Fruit fly (Drosophila melanogaster) whole organism, prepupa: ENCODE data around the gene CG43880.
A peak's percentile ranks its signal among the peaks of the same experiment; 100 is the strongest.

Experiments used
- CG10631 ChIP-seq: fragments of 200-800 bp; sonication (Bioruptor generic); optimal IDR thresholded peaks from 2 replicates; lab custom pipeline; 2016; ENCODE audit warnings: missing biosample characterization, missing genetic modification characterization
- CG10669 ChIP-seq: fragments of 200-800 bp; sonication (Bioruptor generic); optimal IDR thresholded peaks from 3 replicates; lab custom pipeline; 2018; ENCODE audit warnings: missing biosample characterization, mild to moderate bottlenecking, missing genetic modification characterization, moderate library complexity
- CG11294 ChIP-seq: fragments of 200-800 bp; sonication (Bioruptor generic); IDR thresholded peaks from 2 replicates; pipeline ENCODE4 v1.3.6; 2022; ENCODE audit warnings: missing biosample characterization, missing genetic modification characterization
- CG11762 ChIP-seq: fragments of 200-800 bp; sonication (Bioruptor generic); optimal IDR thresholded peaks from 3 replicates; lab custom pipeline; 2016; ENCODE audit warnings: missing biosample characterization, missing genetic modification characterization; ENCODE audit not compliant: insufficient read depth
- CG11902 ChIP-seq: fragments of 200-800 bp; sonication (Bioruptor generic); optimal IDR thresholded peaks from 3 replicates; lab custom pipeline; 2016; ENCODE audit warnings: missing biosample characterization, missing genetic modification characterization
- CG15336 ChIP-seq: fragments of 200-800 bp; sonication (Bioruptor generic); IDR thresholded peaks from 2 replicates; pipeline ENCODE4 v1.3.6; 2022; ENCODE audit warnings: missing biosample characterization, missing genetic modification characterization
- CG1621 ChIP-seq: fragments of 200-800 bp; sonication (Bioruptor generic); optimal IDR thresholded peaks from 3 replicates; lab custom pipeline; 2018; ENCODE audit warnings: missing biosample characterization, mild to moderate bottlenecking, missing genetic modification characterization
- CG3032 ChIP-seq: fragments of 200-800 bp; optimal IDR thresholded peaks from 2 replicates; lab custom pipeline; 2019; ENCODE audit warnings: missing biosample characterization, mild to moderate bottlenecking, missing genetic modification characterization, moderate library complexity
- CG31627 ChIP-seq: fragments of 200-800 bp; sonication (Bioruptor generic); optimal IDR thresholded peaks from 3 replicates; lab custom pipeline; 2016; ENCODE audit warnings: missing biosample characterization, missing genetic modification characterization
- CG4318 ChIP-seq: fragments of 200-800 bp; sonication (Bioruptor generic); optimal IDR thresholded peaks from 3 replicates; lab custom pipeline; 2017; ENCODE audit warnings: missing biosample characterization, mild to moderate bottlenecking, missing genetic modification characterization
- CG6163 ChIP-seq: fragments of 200-800 bp; sonication (Bioruptor generic); IDR thresholded peaks from 3 replicates; pipeline ENCODE4 v1.3.6; 2022; ENCODE audit warnings: missing biosample characterization, missing genetic modification characterization
- CG6276 ChIP-seq: fragments of 200-800 bp; sonication (Bioruptor generic); optimal IDR thresholded peaks from 2 replicates; lab custom pipeline; 2017; ENCODE audit warnings: missing biosample characterization, mild to moderate bottlenecking, missing genetic modification characterization
- CG6808 ChIP-seq: fragments of 200-800 bp; sonication (Bioruptor generic); optimal IDR thresholded peaks from 3 replicates; lab custom pipeline; 2017; ENCODE audit warnings: missing biosample characterization, missing genetic modification characterization, mild to moderate bottlenecking, moderate library complexity, missing genetic modification reagents
- CG6854 ChIP-seq: fragments of 200-800 bp; sonication (Bioruptor generic); optimal IDR thresholded peaks from 2 replicates; lab custom pipeline; 2017; ENCODE audit warnings: missing biosample characterization, mild to moderate bottlenecking, missing genetic modification characterization
- CG7368 ChIP-seq: fragments of 200-800 bp; sonication (Bioruptor generic); optimal IDR thresholded peaks from 3 replicates; lab custom pipeline; 2016; ENCODE audit warnings: missing biosample characterization, missing genetic modification characterization
- CG8119 ChIP-seq: fragments of 200-800 bp; sonication (Bioruptor generic); IDR thresholded peaks from 3 replicates; pipeline ENCODE4 v1.3.6; 2022; ENCODE audit warnings: missing biosample characterization, missing genetic modification characterization
- CG8319 ChIP-seq: fragments of 200-800 bp; sonication (Bioruptor generic); optimal IDR thresholded peaks from 3 replicates; lab custom pipeline; 2016; ENCODE audit warnings: missing biosample characterization, missing genetic modification characterization
- CG8632 ChIP-seq: fragments of 200-800 bp; sonication (Bioruptor generic); optimal IDR thresholded peaks from 3 replicates; lab custom pipeline; 2016; ENCODE audit warnings: missing biosample characterization, missing genetic modification characterization
- Eip78C ChIP-seq: fragments of 200-800 bp; sonication (Bioruptor generic); peaks from one replicate; lab custom pipeline; 2016; ENCODE audit warnings: missing biosample characterization, missing genetic modification characterization
- Eip93F ChIP-seq: fragments of 200-800 bp; sonication (Bioruptor generic); optimal IDR thresholded peaks from 2 replicates; lab custom pipeline; 2016; ENCODE audit warnings: missing biosample characterization, mild to moderate bottlenecking, missing genetic modification characterization
- Ets21C ChIP-seq: fragments of 200-800 bp; sonication (Bioruptor generic); optimal IDR thresholded peaks from 3 replicates; lab custom pipeline; 2016; ENCODE audit warnings: missing biosample characterization, missing genetic modification characterization
- Ets96B ChIP-seq: fragments of 200-800 bp; optimal IDR thresholded peaks from 2 replicates; lab custom pipeline; 2019; ENCODE audit warnings: missing biosample characterization, mild to moderate bottlenecking, missing genetic modification characterization, moderate library complexity
- Gug ChIP-seq: fragments of 200-800 bp; sonication (Bioruptor generic); IDR thresholded peaks from 2 replicates; pipeline ENCODE4 v1.3.6; 2022; ENCODE audit warnings: missing biosample characterization, missing genetic modification characterization
- Hr39 ChIP-seq: fragments of 200-800 bp; sonication (Bioruptor generic); optimal IDR thresholded peaks from 2 replicates; lab custom pipeline; 2016; ENCODE audit warnings: missing biosample characterization, missing genetic modification characterization
- Lpt ChIP-seq: fragments of 200-800 bp; sonication (Bioruptor generic); optimal IDR thresholded peaks from 3 replicates; lab custom pipeline; 2016; ENCODE audit warnings: missing biosample characterization, missing genetic modification characterization
- OdsH ChIP-seq: fragments of 200-800 bp; sonication (Bioruptor generic); optimal IDR thresholded peaks from 3 replicates; lab custom pipeline; 2016; ENCODE audit warnings: missing biosample characterization, missing genetic modification characterization
- Smox ChIP-seq: fragments of 200-800 bp; sonication (Bioruptor generic); optimal IDR thresholded peaks from 3 replicates; lab custom pipeline; 2016; ENCODE audit warnings: missing biosample characterization, missing genetic modification characterization
- Sox102F ChIP-seq: fragments of 200-800 bp; sonication (Bioruptor generic); optimal IDR thresholded peaks from 2 replicates; lab custom pipeline; 2016; ENCODE audit warnings: missing biosample characterization, mild to moderate bottlenecking, missing genetic modification characterization
- Sox14 ChIP-seq: fragments of 200-800 bp; sonication (Bioruptor generic); optimal IDR thresholded peaks from 3 replicates; lab custom pipeline; 2016; ENCODE audit warnings: missing biosample characterization, missing genetic modification characterization
- Sox15 ChIP-seq: fragments of 200-800 bp; sonication (Bioruptor generic); optimal IDR thresholded peaks from 3 replicates; lab custom pipeline; 2016; ENCODE audit warnings: missing biosample characterization, missing genetic modification characterization
- achi ChIP-seq: fragments of 200-800 bp; sonication (Bioruptor generic); optimal IDR thresholded peaks from 3 replicates; lab custom pipeline; 2016; ENCODE audit warnings: missing biosample characterization, missing genetic modification characterization
- acj6 ChIP-seq: fragments of 200-800 bp; sonication (Bioruptor generic); optimal IDR thresholded peaks from 3 replicates; lab custom pipeline; 2016; ENCODE audit warnings: missing biosample characterization, missing genetic modification characterization
- cyc ChIP-seq: fragments of 200-800 bp; sonication (Bioruptor generic); optimal IDR thresholded peaks from 3 replicates; lab custom pipeline; 2016; ENCODE audit warnings: missing biosample characterization, missing genetic modification characterization
- dac ChIP-seq: fragments of 200-800 bp; sonication (Bioruptor generic); optimal IDR thresholded peaks from 2 replicates; lab custom pipeline; 2017; ENCODE audit warnings: missing biosample characterization, mild to moderate bottlenecking, missing genetic modification characterization
- dsx ChIP-seq: fragments of 200-800 bp; optimal IDR thresholded peaks from 3 replicates; lab custom pipeline; 2019; ENCODE audit warnings: missing biosample characterization, mild to moderate bottlenecking, missing genetic modification characterization, moderate library complexity; ENCODE audit not compliant: poor library complexity, severe bottlenecking
- esn ChIP-seq: fragments of 200-800 bp; sonication (Bioruptor generic); optimal IDR thresholded peaks from 2 replicates; lab custom pipeline; 2016; ENCODE audit warnings: missing biosample characterization, mild to moderate bottlenecking, missing genetic modification characterization, moderate library complexity
- fd59A ChIP-seq: fragments of 200-800 bp; sonication (Bioruptor generic); optimal IDR thresholded peaks from 2 replicates; lab custom pipeline; 2017; ENCODE audit warnings: missing biosample characterization, mild to moderate bottlenecking, missing genetic modification characterization, missing genetic modification reagents
- fd85E ChIP-seq: fragments of 200-800 bp; sonication (Bioruptor generic); optimal IDR thresholded peaks from 3 replicates; lab custom pipeline; 2016; ENCODE audit warnings: missing biosample characterization, missing genetic modification characterization
- fkh ChIP-seq: fragments of 200-800 bp; sonication (Bioruptor generic); optimal IDR thresholded peaks from 3 replicates; lab custom pipeline; 2017; ENCODE audit warnings: missing biosample characterization, mild to moderate bottlenecking, missing genetic modification characterization, moderate library complexity
- lz ChIP-seq: fragments of 200-800 bp; sonication (Bioruptor generic); optimal IDR thresholded peaks from 3 replicates; lab custom pipeline; 2016; ENCODE audit warnings: missing biosample characterization, missing genetic modification characterization
- net ChIP-seq: fragments of 200-800 bp; sonication (Bioruptor generic); optimal IDR thresholded peaks from 3 replicates; lab custom pipeline; 2016; ENCODE audit warnings: missing biosample characterization, missing genetic modification characterization
- pdm3 ChIP-seq: fragments of 200-800 bp; sonication (Bioruptor generic); optimal IDR thresholded peaks from 3 replicates; lab custom pipeline; 2016; ENCODE audit warnings: missing biosample characterization, missing genetic modification characterization
- salr ChIP-seq, 2 experiments: fragments of 200-800 bp; sonication (Bioruptor generic); optimal IDR thresholded peaks; 3 replicates each; lab custom pipeline; 2016 to 2018; ENCODE audit warnings: missing biosample characterization in 2 of 2, missing genetic modification characterization in 2 of 2, mild to moderate bottlenecking in 1 of 2
- spab ChIP-seq: fragments of 200-800 bp; sonication (Bioruptor generic); optimal IDR thresholded peaks from 2 replicates; lab custom pipeline; 2017; ENCODE audit warnings: missing biosample characterization, mild to moderate bottlenecking, missing genetic modification characterization, missing genetic modification reagents
- svp ChIP-seq: fragments of 200-800 bp; sonication (Bioruptor generic); peaks from one replicate; lab custom pipeline; 2016; ENCODE audit warnings: missing biosample characterization, missing genetic modification characterization
- topi ChIP-seq: fragments of 200-800 bp; sonication (Bioruptor generic); optimal IDR thresholded peaks from 3 replicates; lab custom pipeline; 2016; ENCODE audit warnings: missing biosample characterization, missing genetic modification characterization
- vri ChIP-seq: fragments of 200-800 bp; sonication (Bioruptor generic); optimal IDR thresholded peaks from 3 replicates; lab custom pipeline; 2016; ENCODE audit warnings: missing biosample characterization, mild to moderate bottlenecking, missing genetic modification characterization

The CG43880 gene

DNA sequence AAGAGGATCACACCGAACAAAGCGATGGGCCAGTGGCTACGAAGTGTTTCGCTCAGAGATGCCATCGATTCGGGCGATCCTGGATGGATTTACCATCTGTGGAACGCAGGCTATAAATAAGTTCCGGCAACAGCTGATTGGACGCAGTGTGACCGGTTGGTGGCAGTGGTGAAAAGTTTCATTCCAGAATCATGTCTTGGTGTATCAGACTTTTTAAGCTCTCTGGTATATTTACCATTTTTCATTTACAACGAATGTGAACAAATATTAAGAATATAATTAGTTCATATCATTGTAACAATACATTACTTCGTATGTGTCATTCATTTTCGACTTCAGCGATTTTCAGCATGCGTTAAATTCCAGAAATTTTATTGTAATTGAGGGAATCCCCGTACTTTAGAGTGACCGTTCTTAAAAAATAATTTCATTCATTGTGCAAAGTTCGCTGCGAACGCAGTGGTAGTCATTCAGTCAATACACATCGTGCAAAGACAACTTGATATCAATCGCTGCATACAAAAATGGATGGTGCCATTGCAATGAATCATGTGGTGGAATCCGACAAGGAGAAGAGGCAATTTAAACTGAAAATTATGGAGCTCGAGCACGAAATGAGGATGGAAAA, 31.0 kb downstream of the CG43880 start, which contains the start of gene Tmem43:
Gene Tmem43, minus strand, starts transcription at position 152 of the 628 bp plus-strand sequence.
- no peak for TF ChIP-seq CG6163
- peak; percentile 68 for TF ChIP-seq Eip78C (GFP tag; lab: Kevin White, UChicago)
- TF ChIP-seq, all 60 proteins: peak for 1

DNA sequence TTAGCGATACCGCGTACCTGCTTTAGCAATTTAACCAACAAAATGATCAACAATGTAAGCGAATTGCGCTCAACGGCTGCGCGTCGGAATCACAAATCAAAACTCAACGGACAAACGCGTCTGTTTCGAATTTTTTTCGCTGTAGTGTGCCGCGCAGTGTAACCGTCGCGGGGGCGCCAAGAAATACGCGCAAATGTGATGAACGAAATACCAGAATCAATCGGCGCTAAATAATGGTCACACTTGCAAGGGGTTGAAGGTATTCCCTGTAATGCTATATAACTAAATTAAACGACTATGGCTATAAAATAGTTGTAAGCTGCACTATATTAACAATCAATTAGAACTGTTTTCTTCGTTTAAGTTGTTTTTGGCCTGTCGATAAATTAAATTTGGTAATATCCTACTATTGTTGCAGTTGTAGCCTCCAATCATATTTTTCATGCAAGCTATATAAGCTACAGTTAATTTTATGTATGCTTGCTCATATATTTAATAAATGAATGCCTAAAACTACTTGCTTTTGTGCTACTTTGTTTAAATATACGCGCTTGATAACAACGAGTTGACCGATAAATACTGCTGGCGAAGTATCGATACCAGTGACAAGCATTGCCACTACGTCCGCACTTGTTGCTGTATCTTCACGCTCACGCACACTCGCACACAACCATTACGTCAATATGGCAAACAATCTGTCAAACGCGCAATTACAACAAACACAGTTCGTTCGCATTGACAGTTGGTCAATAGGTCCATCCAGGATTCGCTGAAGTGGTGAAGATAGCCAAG, 34.2 kb downstream of the CG43880 start, which contains the start of the genes pbl and CG8281:
Gene pbl, minus strand, starts transcription at position 190 of the 792 bp plus-strand sequence.
Gene CG8281, plus strand, starts transcription at position 699 of the 792 bp plus-strand sequence.
- no peak for TF ChIP-seq Ets96B (tag; lab: Kevin White, UChicago)
- no peak for TF ChIP-seq CG6276
- TF ChIP-seq Lpt (GFP tag; lab: Kevin White, UChicago) = no peak
- TF ChIP-seq CG8632 (GFP tag; lab: Kevin White, UChicago) = no peak
- TF ChIP-seq salr (GFP tag; optimal IDR thresholded peaks at IDR 0.05; lab: Kevin White, UChicago) = no peak
- TF ChIP-seq dsx (GFP tag; lab: Kevin White, UChicago) = peak; percentile 87
- no peak for TF ChIP-seq acj6
- no peak for TF ChIP-seq esn (GFP tag; lab: Kevin White, UChicago)
- no peak for TF ChIP-seq fd85E (GFP tag; lab: Kevin White, UChicago)
- peak; percentile 2 for TF ChIP-seq fd59A
- TF ChIP-seq CG31627 (GFP tag; lab: Kevin White, UChicago) = peak; percentile 36
- peak; percentile 38 for TF ChIP-seq Sox14
- peak; percentile 31 for TF ChIP-seq cyc (GFP tag; lab: Kevin White, UChicago)
- TF ChIP-seq Gug = 0 out of 2 replicates have a peak, but pooled peaks have one; percentile 25
- TF ChIP-seq topi = peak; percentile 33
- peak; percentile 67 for TF ChIP-seq achi (GFP tag; lab: Kevin White, UChicago)
- peak; percentile 40 for TF ChIP-seq CG3032 (tag; lab: Kevin White, UChicago)
- no peak for TF ChIP-seq CG10631 (GFP tag; lab: Kevin White, UChicago)
- TF ChIP-seq dac = no peak
- no peak for TF ChIP-seq CG8319
- no peak for TF ChIP-seq net
- 0 out of 2 replicates have a peak, but pooled peaks have one; percentile 19 for TF ChIP-seq CG11294 (GFP tag; lab: Robert Waterston, UW)
- TF ChIP-seq CG4318 (GFP tag; lab: Kevin White, UChicago) = no peak
- TF ChIP-seq CG6163 = peak; percentile 65; the same call in 2 of the 3 replicates
- TF ChIP-seq OdsH (GFP tag; lab: Kevin White, UChicago) = peak; percentile 41
- no peak for TF ChIP-seq CG10669
- TF ChIP-seq Hr39 (GFP tag; lab: Kevin White, UChicago) = peak; percentile 62
- TF ChIP-seq CG15336 (GFP tag; lab: Robert Waterston, UW) = peak; percentile 54; the same call in 1 of the 2 replicates
- no peak for TF ChIP-seq Eip93F
- TF ChIP-seq Sox15 (GFP tag; lab: Kevin White, UChicago) = peak; percentile 27
- TF ChIP-seq spab (GFP tag; lab: Kevin White, UChicago) = no peak
- TF ChIP-seq svp = peak; percentile 81
- peak; percentile 66 for TF ChIP-seq CG8119 (GFP tag; lab: Robert Waterston, UW)
- TF ChIP-seq Smox (GFP tag; lab: Kevin White, UChicago) = peak; percentile 38
- TF ChIP-seq CG6808 (GFP tag; lab: Kevin White, UChicago) = no peak
- TF ChIP-seq lz (GFP tag; lab: Kevin White, UChicago) = peak; percentile 42
- no peak for TF ChIP-seq CG6854 (GFP tag; lab: Kevin White, UChicago)
- peak; percentile 41 for TF ChIP-seq pdm3 (GFP tag; lab: Kevin White, UChicago)
- no peak for TF ChIP-seq CG11762 (GFP tag; lab: Kevin White, UChicago)
- no peak for TF ChIP-seq fkh (GFP tag; lab: Kevin White, UChicago)
- peak; percentile 18 for TF ChIP-seq Ets21C (GFP tag; lab: Kevin White, UChicago)
- TF ChIP-seq CG11902 (GFP tag; lab: Kevin White, UChicago) = no peak
- TF ChIP-seq Sox102F (GFP tag; lab: Kevin White, UChicago) = no peak
- no peak for TF ChIP-seq CG1621
- TF ChIP-seq Eip78C (GFP tag; lab: Kevin White, UChicago) = peak; percentile 76
- TF ChIP-seq CG7368 (GFP tag; lab: Kevin White, UChicago) = no peak
- peak; percentile 29 for TF ChIP-seq vri (GFP tag; lab: Kevin White, UChicago)
